Worm (Caenorhabditis elegans) whole organism, L3 larva: ENCODE data around the gene srh-274.
"Not testable (repeated sequence)": the region's sequence is repeated elsewhere in the genome, so short reads cannot be mapped to it uniquely, and the experiment has no call there.

Experiments
- ceh-28 ChIP-seq: fragments of 150-350 bp; optimal IDR thresholded peaks from 2 replicates; lab custom pipeline; 2014; ENCODE audit warnings: missing biosample characterization, missing genetic modification reagents, missing genetic modification characterization
- ceh-82 ChIP-seq: fragments of 150-350 bp; optimal IDR thresholded peaks from 2 replicates; lab custom pipeline; 2014; ENCODE audit warnings: missing biosample characterization, missing genetic modification characterization
- elt-3 ChIP-seq, 3 experiments: fragments of 150-350 bp in 1 of 3; sonication (generic microtip) in 2 of 3; optimal IDR thresholded peaks; 2 replicates in 2 of 3; 4 replicates in 1 of 3; lab custom pipeline; 2014 to 2017; ENCODE audit warnings: missing biosample characterization in 3 of 3, missing genetic modification characterization in 3 of 3
- lsy-12 ChIP-seq: sonication (generic microtip); optimal IDR thresholded peaks from 2 replicates; lab custom pipeline; 2016; ENCODE audit warnings: mild to moderate bottlenecking, missing genetic modification characterization, missing compliant biosample characterization
- mdl-1 ChIP-seq: fragments of 150-350 bp; optimal IDR thresholded peaks from 2 replicates; lab custom pipeline; 2014; ENCODE audit warnings: missing biosample characterization, missing genetic modification characterization
- nhr-11 ChIP-seq: fragments of 150-350 bp; optimal IDR thresholded peaks from 2 replicates; lab custom pipeline; 2014; ENCODE audit warnings: missing biosample characterization, missing genetic modification characterization
- nhr-12 ChIP-seq: fragments of 150-350 bp; optimal IDR thresholded peaks from 2 replicates; lab custom pipeline; 2014; ENCODE audit warnings: missing biosample characterization, missing genetic modification characterization
- nhr-237 ChIP-seq: fragments of 150-350 bp; optimal IDR thresholded peaks from 2 replicates; lab custom pipeline; 2014; ENCODE audit warnings: missing biosample characterization, missing genetic modification characterization
- nhr-67 ChIP-seq: fragments of 150-350 bp; optimal IDR thresholded peaks from 2 replicates; lab custom pipeline; 2014; ENCODE audit warnings: missing biosample characterization, missing genetic modification characterization
- nhr-77 ChIP-seq: fragments of 150-350 bp; optimal IDR thresholded peaks from 2 replicates; lab custom pipeline; 2014; ENCODE audit warnings: missing biosample characterization, missing genetic modification characterization
- pha-4 ChIP-seq: fragments of 150-350 bp; optimal IDR thresholded peaks from 2 replicates; lab custom pipeline; 2014; ENCODE audit warnings: missing biosample characterization, missing genetic modification reagents, missing genetic modification characterization
- pqm-1 ChIP-seq: fragments of 150-350 bp; optimal IDR thresholded peaks from 2 replicates; lab custom pipeline; 2017; ENCODE audit warnings: missing biosample characterization, missing genetic modification characterization, inconsistent platforms
- skn-1 ChIP-seq: fragments of 150-350 bp; optimal IDR thresholded peaks from 2 replicates; lab custom pipeline; 2014; ENCODE audit warnings: missing biosample characterization, missing genetic modification characterization
- tbx-2 ChIP-seq: sonication (generic microtip); optimal IDR thresholded peaks from 2 replicates; lab custom pipeline; 2016; ENCODE audit warnings: mild to moderate bottlenecking, missing genetic modification characterization, missing compliant biosample characterization

- not testable (repeated sequence) for TF ChIP-seq ceh-82; elt-3 (tag; optimal IDR thresholded peaks at IDR 0.05; lab: Kevin White, UChicago); nhr-12 (tag; lab: Kevin White, UChicago); skn-1 (tag; lab: Kevin White, UChicago); ceh-28; nhr-11 (tag; lab: Kevin White, UChicago); lsy-12 (tag; lab: Kevin White, UChicago); nhr-67; pqm-1 (tag; lab: Kevin White, UChicago); nhr-237; pha-4 (tag; lab: Kevin White, UChicago); mdl-1 (tag; lab: Kevin White, UChicago); nhr-77 (tag; lab: Kevin White, UChicago); tbx-2 (tag; lab: Kevin White, UChicago)
These were observed 23.4 kb downstream of the srh-274 start, which contains the start of gene F45D11.14 for ce11 chrII:1006375-1006774.
